Fruit fly (Drosophila melanogaster) whole organism: ENCODE measurements around the gene CG15465.

Source experiments
- CG8478 ChIP-seq: fragments of >200 bp; optimal IDR thresholded peaks from 2 replicates; lab custom pipeline; 2018; ENCODE audit warnings: inconsistent platforms
- EcR ChIP-seq, 2 experiments: fragments of >200 bp; optimal IDR thresholded peaks; 2 replicates each; lab custom pipeline; 2017; ENCODE audit warnings: missing biosample characterization in 2 of 2, missing genetic modification characterization in 2 of 2, missing genetic modification reagents in 2 of 2
- psq ChIP-seq: fragments of >200 bp; optimal IDR thresholded peaks from 2 replicates; lab custom pipeline; 2017

DNA sequence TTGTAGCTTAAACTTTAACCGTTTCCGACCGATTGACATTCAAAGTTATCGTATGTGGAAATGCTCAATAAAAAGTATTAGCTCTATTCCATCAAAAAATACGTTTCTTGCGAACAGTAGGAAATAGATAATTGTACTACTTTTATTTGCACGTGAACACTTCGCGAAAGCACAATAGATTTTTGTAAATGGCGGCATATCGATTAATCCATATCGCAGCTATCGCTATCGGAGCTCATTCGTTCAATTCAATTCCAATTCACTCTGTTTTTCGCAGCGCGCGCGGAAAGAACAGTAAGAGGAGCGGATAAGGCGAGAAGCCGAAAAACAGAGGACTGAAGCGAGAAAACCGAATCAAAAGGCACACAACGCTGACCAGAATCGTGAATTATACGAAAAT is at the start of gene CG15465, which contains the start of gene rg:
- no peak for TF ChIP-seq CG8478 (lab: Kevin White, UChicago)
- no peak for TF ChIP-seq psq (lab: Kevin White, UChicago)
- no peak for TF ChIP-seq EcR (GFP tag; optimal IDR thresholded peaks at IDR 0.05; lab: Kevin White, UChicago)
